Worm (Caenorhabditis elegans): ENCODE data around the gene ncam-1.

The ncam-1 gene

ce11 chrX:691613-692012 lies at the start of gene ncam-1:
TSS of gene ncam-1 (plus strand) at chrX:691913.
- no peak for TF ChIP-seq zag-1 (tag; optimal IDR thresholded peaks at IDR 0.05)
- no peak for TF ChIP-seq ama-1 (optimal IDR thresholded peaks at IDR 0.05)
- no peak for TF ChIP-seq blmp-1 (tag; optimal IDR thresholded peaks at IDR 0.05; ENCODE audit: insufficient read depth)
- TF ChIP-seq mdl-1 (tag; optimal IDR thresholded peaks at IDR 0.05), result no peak
- no peak for TF ChIP-seq egl-27 (tag; optimal IDR thresholded peaks at IDR 0.05)
- no peak for TF ChIP-seq ceh-16 (tag; optimal IDR thresholded peaks at IDR 0.05)
- TF ChIP-seq ztf-1 (GFP tag; conservative IDR thresholded peaks at IDR 0.05), result no peak
- TF ChIP-seq lin-13 (GFP tag; optimal IDR thresholded peaks at IDR 0.05), result no peak
- TF ChIP-seq peb-1 (tag; optimal IDR thresholded peaks at IDR 0.05), result no peak
- no peak for TF ChIP-seq lin-39 (tag; optimal IDR thresholded peaks at IDR 0.05)
- no peak for TF ChIP-seq nhr-6 (tag; optimal IDR thresholded peaks at IDR 0.05)
- no peak for TF ChIP-seq nhr-237 (tag; optimal IDR thresholded peaks at IDR 0.05)
- no peak for TF ChIP-seq C34F6.9 (tag; optimal IDR thresholded peaks at IDR 0.05)
- no peak for TF ChIP-seq F13H6.1 (tag; optimal IDR thresholded peaks at IDR 0.05)
- TF ChIP-seq nhr-12 (tag; optimal IDR thresholded peaks at IDR 0.05), result no peak
- no peak for TF ChIP-seq elt-3 (tag; optimal IDR thresholded peaks at IDR 0.05)
- TF ChIP-seq aly-2 (tag; optimal IDR thresholded peaks at IDR 0.05), result no peak
- TF ChIP-seq lin-11 (tag; optimal IDR thresholded peaks at IDR 0.05), result no peak

DNA sequence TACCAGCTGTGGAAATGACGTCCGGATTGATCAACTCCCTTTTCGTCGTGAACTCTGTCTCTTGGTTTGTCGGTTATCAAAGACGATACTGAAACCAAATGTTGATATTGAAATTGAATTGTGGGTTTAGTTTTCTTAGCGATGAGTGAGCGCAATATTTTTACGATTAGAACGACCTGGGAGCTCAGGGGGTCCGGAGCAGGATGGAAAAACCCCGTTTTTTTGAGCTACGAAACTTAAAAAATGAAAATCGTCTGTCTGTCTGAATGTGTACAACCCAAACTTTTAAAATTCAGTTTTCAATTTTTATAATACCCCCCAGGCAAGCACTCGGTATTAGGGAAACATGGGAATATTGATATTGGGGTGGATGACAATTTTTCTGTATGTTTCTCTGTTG lies 48.9 kb upstream of the ncam-1 start:
- TF ChIP-seq ztf-4 (tag; optimal IDR thresholded peaks at IDR 0.05) (no peak), sem-4 (tag; optimal IDR thresholded peaks at IDR 0.05) (no peak), ceh-16 (tag; optimal IDR thresholded peaks at IDR 0.05) (no peak), elt-1 (tag; optimal IDR thresholded peaks at IDR 0.05) (no peak), ztf-1 (GFP tag; conservative IDR thresholded peaks at IDR 0.05) (no peak), mab-5 (tag; optimal IDR thresholded peaks at IDR 0.05) (no peak), elt-3 (tag; optimal IDR thresholded peaks at IDR 0.05) (no peak), lin-39 (tag; optimal IDR thresholded peaks at IDR 0.05) (no peak), F13H6.1 (tag; optimal IDR thresholded peaks at IDR 0.05) (no peak), nhr-129 (tag; optimal IDR thresholded peaks at IDR 0.05) (no peak), nhr-237 (tag; optimal IDR thresholded peaks at IDR 0.05) (no peak)

- TF ChIP-seq lin-11 (tag; optimal IDR thresholded peaks at IDR 0.05), result no peak
- TF ChIP-seq zag-1 (tag; optimal IDR thresholded peaks at IDR 0.05), result no peak
- no peak for TF ChIP-seq nhr-129 (tag; optimal IDR thresholded peaks at IDR 0.05)
- no peak for TF ChIP-seq Y55F3AM.14 (GFP tag; optimal IDR thresholded peaks at IDR 0.05)
- no peak for TF ChIP-seq snpc-4 (tag; optimal IDR thresholded peaks at IDR 0.05)
- TF ChIP-seq nhr-237 (tag; optimal IDR thresholded peaks at IDR 0.05), result no peak
- no peak for TF ChIP-seq ztf-11 (tag; optimal IDR thresholded peaks at IDR 0.05)
- no peak for TF ChIP-seq peb-1 (tag; optimal IDR thresholded peaks at IDR 0.05)
- TF ChIP-seq R02D3.7 (tag; optimal IDR thresholded peaks at IDR 0.05), result no peak
- no peak for TF ChIP-seq skn-1 (tag; optimal IDR thresholded peaks at IDR 0.05)
- TF ChIP-seq unc-62 (GFP tag; optimal IDR thresholded peaks at IDR 0.05), result no peak
- TF ChIP-seq gmeb-1 (tag; optimal IDR thresholded peaks at IDR 0.05), result peak; percentile 36
- TF ChIP-seq ztf-1 (GFP tag; conservative IDR thresholded peaks at IDR 0.05), result no peak
- TF ChIP-seq C34F6.9 (tag; optimal IDR thresholded peaks at IDR 0.05), result no peak
- TF ChIP-seq fos-1 (tag; optimal IDR thresholded peaks at IDR 0.05), result peak; percentile 75
- no peak for TF ChIP-seq nhr-10 (tag; optimal IDR thresholded peaks at IDR 0.05)
- TF ChIP-seq F13H6.1 (tag; optimal IDR thresholded peaks at IDR 0.05), result peak; percentile 2
- no peak for TF ChIP-seq sma-9 (GFP tag; optimal IDR thresholded peaks at IDR 0.05)
- TF ChIP-seq sma-9 (tag; optimal IDR thresholded peaks at IDR 0.05), result no peak
- no peak for TF ChIP-seq elt-1 (tag; optimal IDR thresholded peaks at IDR 0.05)
These were observed 46.1 kb upstream of the ncam-1 start for ce11 chrX:645589-645988.

DNA sequence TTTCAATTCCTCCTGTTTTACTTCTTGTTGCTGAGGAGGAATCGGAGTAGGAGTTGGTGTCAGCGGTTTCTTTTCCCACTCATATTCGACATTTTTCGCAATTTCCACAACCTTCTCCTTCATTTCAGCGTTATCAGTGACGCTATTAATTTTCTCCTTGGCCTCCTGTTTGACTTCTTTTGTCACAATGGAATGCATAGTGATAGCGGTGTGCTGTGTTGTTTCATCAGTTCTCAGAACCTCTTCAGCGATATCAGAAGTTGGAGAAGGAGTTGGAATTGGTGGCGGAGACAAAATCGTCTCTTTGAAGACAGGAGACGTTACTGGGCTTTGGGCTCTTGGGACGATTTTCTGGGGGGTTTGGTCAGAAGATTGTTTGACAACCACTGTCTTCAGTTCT lies 45.2 kb upstream of the ncam-1 start:
- no peak for TF ChIP-seq ZK546.5 (tag; optimal IDR thresholded peaks at IDR 0.05)
- TF ChIP-seq ceh-16 (tag; optimal IDR thresholded peaks at IDR 0.05), result no peak
- peak; percentile 8 for TF ChIP-seq sma-9 (GFP tag; optimal IDR thresholded peaks at IDR 0.05)
- TF ChIP-seq sma-9 (tag; optimal IDR thresholded peaks at IDR 0.05), result no peak
- TF ChIP-seq ama-1 (optimal IDR thresholded peaks at IDR 0.05), result no peak
- TF ChIP-seq elt-1 (tag; optimal IDR thresholded peaks at IDR 0.05), result no peak
- no peak for TF ChIP-seq skn-1 (tag; optimal IDR thresholded peaks at IDR 0.05)
- peak; percentile 52 for TF ChIP-seq fos-1 (tag; optimal IDR thresholded peaks at IDR 0.05)
- no peak for TF ChIP-seq ztf-11 (tag; optimal IDR thresholded peaks at IDR 0.05)
- TF ChIP-seq lin-39 (tag; optimal IDR thresholded peaks at IDR 0.05), result no peak
- TF ChIP-seq nhr-23 (tag; optimal IDR thresholded peaks at IDR 0.05), result no peak
- no peak for TF ChIP-seq snpc-4 (tag; optimal IDR thresholded peaks at IDR 0.05)
- TF ChIP-seq crh-2 (tag; optimal IDR thresholded peaks at IDR 0.05), result peak; percentile 20
- no peak for TF ChIP-seq nhr-10 (tag; optimal IDR thresholded peaks at IDR 0.05)
- TF ChIP-seq peb-1 (tag; optimal IDR thresholded peaks at IDR 0.05), result no peak
- TF ChIP-seq F13H6.1 (tag; optimal IDR thresholded peaks at IDR 0.05), result no peak
